Worm (Caenorhabditis elegans): ENCODE measurements around the gene chil-1.

DNA sequence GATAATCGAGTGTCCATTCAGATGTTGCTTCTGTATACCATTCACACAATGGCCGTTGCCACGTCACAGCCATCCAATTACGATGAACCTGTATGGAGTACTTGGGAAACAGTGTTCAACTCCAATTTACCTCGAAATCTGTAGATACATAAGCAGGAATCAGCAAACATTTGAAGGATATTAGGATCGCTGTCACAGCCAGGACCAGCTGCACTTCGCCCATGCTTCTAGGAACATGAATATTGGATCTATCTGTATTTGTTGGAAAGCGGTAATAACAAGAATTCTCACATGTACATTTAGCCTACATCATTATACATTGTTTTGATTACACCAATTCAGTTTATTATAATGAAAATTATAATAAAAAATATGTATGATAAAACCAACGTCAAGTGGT lies 19.9 kb upstream of the chil-1 start, which contains the start of gene algn-8:
- TF ChIP-seq nhr-12 (tag; optimal IDR thresholded peaks at IDR 0.05), result no peak
- no peak for TF ChIP-seq elt-2 (tag; optimal IDR thresholded peaks at IDR 0.05)
- no peak for TF ChIP-seq snpc-4 (tag; optimal IDR thresholded peaks at IDR 0.05)
- no peak for TF ChIP-seq nhr-11 (tag; optimal IDR thresholded peaks at IDR 0.05)
- no peak for TF ChIP-seq nhr-43 (tag; optimal IDR thresholded peaks at IDR 0.05; ENCODE audit: poor library complexity, severe bottlenecking)
- TF ChIP-seq nhr-28 (tag; optimal IDR thresholded peaks at IDR 0.05), result no peak
- TF ChIP-seq nhr-77 (tag; optimal IDR thresholded peaks at IDR 0.05), result no peak
- no peak for TF ChIP-seq elt-3 (tag; optimal IDR thresholded peaks at IDR 0.05)
- no peak for TF ChIP-seq ztf-11 (tag; optimal IDR thresholded peaks at IDR 0.05)
- TF ChIP-seq zag-1 (tag; optimal IDR thresholded peaks at IDR 0.05), result no peak
